Worm (Caenorhabditis elegans) whole organism, midembryonic: ENCODE results near the gene R03G8.6.

ENCODE experiments used
- T22C8.4 ChIP-seq: fragments of 200-800 bp; sonication (Bioruptor generic); IDR thresholded peaks from 2 replicates; pipeline ENCODE4 v1.3.6; 2022; ENCODE audit warnings: missing genetic modification characterization, missing compliant biosample characterization
- klf-2 ChIP-seq: fragments of 200-800 bp; sonication (Bioruptor generic); conservative IDR thresholded peaks from 2 replicates; pipeline ENCODE4 v1.3.6; 2022; ENCODE audit warnings: missing genetic modification reagents, missing genetic modification characterization, missing compliant biosample characterization

DNA sequence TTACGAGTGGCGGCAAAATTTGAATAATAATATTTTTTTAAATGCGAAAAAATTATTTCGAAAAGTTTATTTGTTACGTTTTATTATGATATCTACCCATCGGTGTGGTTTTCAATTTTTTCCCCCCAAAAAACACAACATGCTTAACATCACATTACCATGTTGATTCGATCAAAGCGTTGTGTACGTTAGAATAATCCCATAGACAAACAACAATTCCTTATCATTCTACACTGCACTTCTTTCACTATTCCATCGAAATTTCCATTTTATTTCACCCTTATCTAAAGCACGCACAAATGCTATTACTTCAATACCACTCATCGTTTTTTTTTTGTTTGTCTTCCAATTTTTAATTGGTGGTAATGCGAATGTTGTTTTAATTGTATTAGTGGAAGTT, 40.3 kb downstream of the R03G8.6 start:
- no peak for TF ChIP-seq klf-2 (GFP tag; lab: Robert Waterston, UW)
- no peak for TF ChIP-seq T22C8.4 (GFP tag; lab: Robert Waterston, UW)
